Worm (Caenorhabditis elegans) whole organism, midembryonic: ENCODE results near the gene mrp-2.

ENCODE experiments used
- T22C8.4 ChIP-seq: fragments of 200-800 bp; sonication (Bioruptor generic); IDR thresholded peaks from 2 replicates; pipeline ENCODE4 v1.3.6; 2022; ENCODE audit warnings: missing genetic modification characterization, missing compliant biosample characterization
- cog-1 ChIP-seq: sonication (generic microtip); optimal IDR thresholded peaks from 2 replicates; lab custom pipeline; 2016; ENCODE audit warnings: missing genetic modification characterization, missing compliant biosample characterization
- flt-1 ChIP-seq: fragments of 200-800 bp; sonication (Bioruptor generic); IDR thresholded peaks from 2 replicates; pipeline ENCODE4 v1.3.6; 2022; ENCODE audit warnings: missing genetic modification characterization, missing compliant biosample characterization
- klf-2 ChIP-seq: fragments of 200-800 bp; sonication (Bioruptor generic); conservative IDR thresholded peaks from 2 replicates; pipeline ENCODE4 v1.3.6; 2022; ENCODE audit warnings: missing genetic modification reagents, missing genetic modification characterization, missing compliant biosample characterization
- med-1 ChIP-seq: sonication (generic microtip); optimal IDR thresholded peaks from 2 replicates; lab custom pipeline; 2017; ENCODE audit warnings: missing genetic modification characterization, mild to moderate bottlenecking, missing compliant biosample characterization, antibody characterized with exemption, missing genetic modification reagents; ENCODE audit not compliant: insufficient read depth
- ref-1 ChIP-seq: fragments of 200-800 bp; sonication (Bioruptor generic); conservative IDR thresholded peaks from 2 replicates; pipeline ENCODE4 v1.3.6; 2022; ENCODE audit warnings: missing genetic modification reagents, missing genetic modification characterization, missing compliant biosample characterization
- tab-1 ChIP-seq: fragments of 200-800 bp; sonication (Bioruptor generic); IDR thresholded peaks from 2 replicates; pipeline ENCODE4 v1.3.6; 2022; ENCODE audit warnings: missing genetic modification characterization, missing compliant biosample characterization
- ztf-23 ChIP-seq: fragments of 200-800 bp; sonication (Bioruptor generic); IDR thresholded peaks from 2 replicates; pipeline ENCODE4 v1.3.6; 2022; ENCODE audit warnings: missing genetic modification reagents, missing genetic modification characterization, missing compliant biosample characterization
- ztf-29 ChIP-seq: fragments of 200-800 bp; sonication (Bioruptor generic); IDR thresholded peaks from 2 replicates; pipeline ENCODE4 v1.3.6; 2022; ENCODE audit warnings: missing genetic modification reagents, missing genetic modification characterization, missing compliant biosample characterization

Gene mrp-2

ce11 chrX:572601-573000, at the start of gene mrp-2:
mrp-2 (minus strand) TSS chrX:572701.
- no peak for TF ChIP-seq ref-1 (GFP tag; lab: Robert Waterston, UW)
- no peak for TF ChIP-seq klf-2 (GFP tag; lab: Robert Waterston, UW)
- TF ChIP-seq T22C8.4 (GFP tag; lab: Robert Waterston, UW): no peak
- no peak for TF ChIP-seq flt-1 (GFP tag; lab: Robert Waterston, UW)

ce11 chrX:621688-622087, 49.2 kb upstream of the mrp-2 start:
- TF ChIP-seq ref-1 (GFP tag; lab: Robert Waterston, UW): no peak
- TF ChIP-seq cog-1: no peak
- TF ChIP-seq klf-2 (GFP tag; lab: Robert Waterston, UW): no peak
- no peak for TF ChIP-seq flt-1 (GFP tag; lab: Robert Waterston, UW)
- no peak for TF ChIP-seq tab-1
- no peak for TF ChIP-seq T22C8.4 (GFP tag; lab: Robert Waterston, UW)
- no peak for TF ChIP-seq med-1

ce11 chrX:621190-621589, 48.7 kb upstream of the mrp-2 start, which contains the start of gene unc-96:
unc-96 (minus strand) TSS chrX:621290.
- TF ChIP-seq ztf-29 (GFP tag; lab: Robert Waterston, UW) (no peak), klf-2 (GFP tag; lab: Robert Waterston, UW) (no peak), med-1 (no peak), ztf-23 (no peak), flt-1 (GFP tag; lab: Robert Waterston, UW) (no peak), T22C8.4 (GFP tag; lab: Robert Waterston, UW) (no peak), ref-1 (GFP tag; lab: Robert Waterston, UW) (no peak), tab-1 (no peak), cog-1 (no peak)

ce11 chrX:617730-618129, 45.2 kb upstream of the mrp-2 start:
- TF ChIP-seq cog-1 (no peak), ref-1 (GFP tag; lab: Robert Waterston, UW) (no peak), flt-1 (GFP tag; lab: Robert Waterston, UW) (no peak), klf-2 (GFP tag; lab: Robert Waterston, UW) (no peak), med-1 (no peak), ztf-29 (GFP tag; lab: Robert Waterston, UW) (no peak), T22C8.4 (GFP tag; lab: Robert Waterston, UW) (no peak), tab-1 (no peak), ztf-23 (no peak)

ce11 chrX:612783-613182, 40.3 kb upstream of the mrp-2 start:
- no peak for TF ChIP-seq ztf-29 (GFP tag; lab: Robert Waterston, UW)
- no peak for TF ChIP-seq tab-1
- no peak for TF ChIP-seq ref-1 (GFP tag; lab: Robert Waterston, UW)
- no peak for TF ChIP-seq T22C8.4 (GFP tag; lab: Robert Waterston, UW)
- TF ChIP-seq cog-1: no peak
- TF ChIP-seq flt-1 (GFP tag; lab: Robert Waterston, UW): no peak
- TF ChIP-seq klf-2 (GFP tag; lab: Robert Waterston, UW): no peak
- no peak for TF ChIP-seq med-1
- no peak for TF ChIP-seq ztf-23

- TF ChIP-seq tab-1: no peak
- TF ChIP-seq ztf-23: no peak
- TF ChIP-seq ref-1 (GFP tag; lab: Robert Waterston, UW): no peak
- TF ChIP-seq flt-1 (GFP tag; lab: Robert Waterston, UW): no peak
- no peak for TF ChIP-seq ztf-29 (GFP tag; lab: Robert Waterston, UW)
- TF ChIP-seq med-1: no peak
- no peak for TF ChIP-seq cog-1
- TF ChIP-seq klf-2 (GFP tag; lab: Robert Waterston, UW): no peak
- TF ChIP-seq T22C8.4 (GFP tag; lab: Robert Waterston, UW): no peak
Observed at ce11 chrX:609553-609952, 37.1 kb upstream of the mrp-2 start.

- TF ChIP-seq flt-1 (GFP tag; lab: Robert Waterston, UW) (no peak), tab-1 (no peak)
Observed at ce11 chrX:608392-608791, 35.9 kb upstream of the mrp-2 start, which contains the start of gene F13C5.5. F13C5.5 (minus strand) TSS chrX:608492.

- TF ChIP-seq flt-1 (GFP tag; lab: Robert Waterston, UW): no peak
- TF ChIP-seq ztf-29 (GFP tag; lab: Robert Waterston, UW): no peak
- TF ChIP-seq cog-1: no peak
- no peak for TF ChIP-seq tab-1
- no peak for TF ChIP-seq klf-2 (GFP tag; lab: Robert Waterston, UW)
- no peak for TF ChIP-seq med-1
- no peak for TF ChIP-seq ref-1 (GFP tag; lab: Robert Waterston, UW)
- TF ChIP-seq T22C8.4 (GFP tag; lab: Robert Waterston, UW): no peak
- no peak for TF ChIP-seq ztf-23
Observed at ce11 chrX:601860-602259, 29.4 kb upstream of the mrp-2 start, which contains the start of gene F13C5.1. F13C5.1 (plus strand) TSS chrX:602160.

- TF ChIP-seq tab-1 (0 out of 2 replicates have a peak, but pooled peaks have one; percentile 69), ztf-29 (GFP tag; lab: Robert Waterston, UW) (no peak), flt-1 (GFP tag; lab: Robert Waterston, UW) (peak; percentile 73), cog-1 (no peak), med-1 (no peak), ztf-23 (peak; percentile 58; the same call in 1 of the 2 replicates), klf-2 (GFP tag; lab: Robert Waterston, UW) (no peak), T22C8.4 (GFP tag; lab: Robert Waterston, UW) (no peak), ref-1 (GFP tag; lab: Robert Waterston, UW) (no peak)
Observed at ce11 chrX:601340-601757, 28.8 kb upstream of the mrp-2 start.

ce11 chrX:600671-601070, 28.2 kb upstream of the mrp-2 start:
- no peak for TF ChIP-seq ztf-23
- TF ChIP-seq ref-1 (GFP tag; lab: Robert Waterston, UW): no peak
- no peak for TF ChIP-seq cog-1
- TF ChIP-seq tab-1: no peak
- no peak for TF ChIP-seq med-1

- TF ChIP-seq tab-1 (no peak), med-1 (no peak), ztf-23 (no peak), klf-2 (GFP tag; lab: Robert Waterston, UW) (no peak), ref-1 (GFP tag; lab: Robert Waterston, UW) (no peak), T22C8.4 (GFP tag; lab: Robert Waterston, UW) (no peak), flt-1 (GFP tag; lab: Robert Waterston, UW) (no peak), cog-1 (no peak)
Observed at ce11 chrX:599476-599875, 27.0 kb upstream of the mrp-2 start, which contains the start of gene F13C5.3. F13C5.3 (minus strand) TSS chrX:599576.
